Worm (Caenorhabditis elegans): ENCODE measurements around the gene ttr-11.

DNA sequence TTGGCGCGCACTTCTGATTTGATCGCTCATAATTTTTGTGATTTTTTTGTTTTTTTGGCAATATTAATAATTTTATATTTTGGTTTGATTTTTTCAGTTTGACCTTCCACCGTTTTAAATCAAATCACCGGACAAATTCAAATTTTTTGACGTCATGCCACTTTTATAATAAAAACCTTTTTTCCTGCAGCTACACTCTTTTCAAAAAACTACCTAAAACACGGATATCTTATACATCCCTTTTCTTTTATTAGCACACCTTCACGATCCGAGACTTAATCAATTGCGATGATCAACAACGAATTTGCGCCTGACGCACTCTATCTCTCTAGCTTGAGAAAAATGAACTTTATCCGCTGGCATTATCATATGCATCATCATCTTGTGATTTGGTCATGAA lies 6.4 kb downstream of the ttr-11 start, which contains the start of gene grd-2:
- no peak for TF ChIP-seq dao-5 (tag; optimal IDR thresholded peaks at IDR 0.05)
- TF ChIP-seq him-1 (tag; optimal IDR thresholded peaks at IDR 0.05) = no peak

All from whole organism, L4/young adult.